Fruit fly (Drosophila melanogaster) whole organism, embryonic: ENCODE measurements around the gene CG32095.

Experiments
- Bdp1 ChIP-seq: fragments of 200-800 bp; sonication (Bioruptor generic); optimal IDR thresholded peaks from 3 replicates; lab custom pipeline; 2016; ENCODE audit warnings: missing biosample characterization, missing genetic modification characterization
- BtbVII ChIP-seq: fragments of 200-800 bp; sonication (Bioruptor generic); optimal IDR thresholded peaks from 3 replicates; lab custom pipeline; 2017; ENCODE audit warnings: missing biosample characterization, mild to moderate bottlenecking, missing genetic modification characterization
- Bteb2 ChIP-seq: fragments of 200-800 bp; sonication (Bioruptor generic); optimal IDR thresholded peaks from 2 replicates; lab custom pipeline; 2016; ENCODE audit warnings: missing biosample characterization, missing genetic modification characterization
- CG10267 ChIP-seq: fragments of 200-800 bp; sonication (Bioruptor generic); optimal IDR thresholded peaks from 2 replicates; lab custom pipeline; 2018; ENCODE audit warnings: missing biosample characterization, mild to moderate bottlenecking, missing genetic modification characterization, moderate library complexity
- CG10431 ChIP-seq: fragments of 200-800 bp; sonication (Bioruptor generic); optimal IDR thresholded peaks from 3 replicates; lab custom pipeline; 2018; ENCODE audit warnings: missing biosample characterization, mild to moderate bottlenecking, missing genetic modification characterization
- CG10543 ChIP-seq: fragments of 200-800 bp; sonication (Bioruptor generic); optimal IDR thresholded peaks from 3 replicates; lab custom pipeline; 2017; ENCODE audit warnings: missing biosample characterization, mild to moderate bottlenecking, missing genetic modification characterization, moderate library complexity
- CG11560 ChIP-seq: fragments of 200-800 bp; sonication (Bioruptor generic); IDR thresholded peaks from 3 replicates; pipeline ENCODE4 v1.3.6; 2022; ENCODE audit warnings: missing biosample characterization, missing genetic modification characterization
- CG12155 ChIP-seq: fragments of 200-800 bp; sonication (Bioruptor generic); optimal IDR thresholded peaks from 3 replicates; lab custom pipeline; 2016; ENCODE audit warnings: missing biosample characterization, missing genetic modification characterization
- CG12391 ChIP-seq: fragments of 200-800 bp; sonication (Bioruptor generic); optimal IDR thresholded peaks from 3 replicates; lab custom pipeline; 2018; ENCODE audit warnings: missing biosample characterization, mild to moderate bottlenecking, missing genetic modification characterization, moderate library complexity
- CG13287 ChIP-seq: fragments of 200-800 bp; sonication (Bioruptor generic); IDR thresholded peaks from 2 replicates; pipeline ENCODE4 v1.3.6; 2022; ENCODE audit warnings: missing biosample characterization, missing genetic modification characterization; ENCODE audit not compliant: partially characterized antibody
- CG14014 ChIP-seq: fragments of 200-800 bp; sonication (Bioruptor generic); IDR thresholded peaks from 2 replicates; pipeline ENCODE4 v1.3.6; 2022; ENCODE audit warnings: missing biosample characterization, missing genetic modification characterization
- CG17568 ChIP-seq: fragments of 200-800 bp; sonication (Bioruptor generic); optimal IDR thresholded peaks from 2 replicates; lab custom pipeline; 2018; ENCODE audit warnings: missing biosample characterization, mild to moderate bottlenecking, missing genetic modification characterization, moderate library complexity
- CG1792 ChIP-seq: fragments of 200-800 bp; sonication (Bioruptor generic); optimal IDR thresholded peaks from 2 replicates; lab custom pipeline; 2016; ENCODE audit warnings: missing biosample characterization, missing genetic modification characterization
- CG2678 ChIP-seq: fragments of 200-800 bp; sonication (Bioruptor generic); optimal IDR thresholded peaks from 3 replicates; lab custom pipeline; 2019; ENCODE audit warnings: missing biosample characterization, mild to moderate bottlenecking, missing genetic modification characterization, moderate library complexity
- CG3065 ChIP-seq: fragments of 200-800 bp; sonication (Bioruptor generic); optimal IDR thresholded peaks from 2 replicates; lab custom pipeline; 2016; ENCODE audit warnings: missing biosample characterization, missing genetic modification characterization
- CG32532 ChIP-seq: fragments of 200-800 bp; sonication (Bioruptor generic); IDR thresholded peaks from 2 replicates; pipeline ENCODE4 v1.3.6; 2022; ENCODE audit warnings: missing biosample characterization, missing genetic modification characterization
- CG34376 ChIP-seq: fragments of 200-800 bp; sonication (Bioruptor generic); optimal IDR thresholded peaks from 2 replicates; lab custom pipeline; 2018; ENCODE audit warnings: missing biosample characterization, mild to moderate bottlenecking, missing genetic modification characterization
- CG7556 ChIP-seq: fragments of 200-800 bp; sonication (Bioruptor generic); optimal IDR thresholded peaks from 2 replicates; lab custom pipeline; 2017; ENCODE audit warnings: missing biosample characterization, mild to moderate bottlenecking, missing genetic modification characterization
- CG8765 ChIP-seq: fragments of 200-800 bp; sonication (Bioruptor generic); IDR thresholded peaks from 2 replicates; pipeline ENCODE4 v1.3.6; 2022; ENCODE audit warnings: missing biosample characterization, missing genetic modification characterization
- Dad ChIP-seq: fragments of 200-800 bp; sonication (Bioruptor generic); optimal IDR thresholded peaks from 3 replicates; lab custom pipeline; 2016; ENCODE audit warnings: missing biosample characterization, missing genetic modification characterization
- Deaf1 ChIP-seq: fragments of 200-800 bp; optimal IDR thresholded peaks from 3 replicates; lab custom pipeline; 2019; ENCODE audit warnings: missing biosample characterization, mild to moderate bottlenecking, missing genetic modification characterization, moderate library complexity
- Dfd ChIP-seq, 2 experiments: fragments of >200 bp; optimal IDR thresholded peaks; 2 replicates each; lab custom pipeline; 2017; ENCODE audit warnings: missing biosample characterization in 2 of 2, missing genetic modification characterization in 2 of 2
- Hmr ChIP-seq: fragments of 200-800 bp; sonication (Bioruptor generic); optimal IDR thresholded peaks from 3 replicates; lab custom pipeline; 2017; ENCODE audit warnings: mild to moderate bottlenecking, missing biosample characterization, missing genetic modification reagents, missing genetic modification characterization
- MBD-R2 ChIP-seq: fragments of 200-800 bp; sonication (Bioruptor generic); IDR thresholded peaks from 2 replicates; pipeline ENCODE4 v1.3.6; 2022; ENCODE audit warnings: missing biosample characterization, missing genetic modification characterization
- Mes4 ChIP-seq: fragments of 200-800 bp; sonication (Bioruptor generic); optimal IDR thresholded peaks from 2 replicates; lab custom pipeline; 2016; ENCODE audit warnings: missing biosample characterization, missing genetic modification characterization
- Mrtf ChIP-seq: fragments of 200-800 bp; sonication (Bioruptor generic); IDR thresholded peaks from 3 replicates; pipeline ENCODE4 v1.3.6; 2022; ENCODE audit warnings: missing biosample characterization, missing genetic modification characterization
- Nf-YA ChIP-seq: fragments of 200-800 bp; sonication (Bioruptor generic); IDR thresholded peaks from 2 replicates; pipeline ENCODE4 v1.3.6; 2022; ENCODE audit warnings: missing biosample characterization, missing genetic modification characterization
- Pdp1 ChIP-seq, 2 experiments: fragments of 200-800 bp; sonication (Bioruptor generic); optimal IDR thresholded peaks; 3 replicates each; lab custom pipeline; 2016; ENCODE audit warnings: missing biosample characterization in 2 of 2, missing genetic modification characterization in 2 of 2, mild to moderate bottlenecking in 1 of 2, moderate library complexity in 1 of 2
- Ptx1 ChIP-seq: fragments of 200-800 bp; sonication (Bioruptor generic); IDR thresholded peaks from 2 replicates; pipeline ENCODE4 v1.3.6; 2022; ENCODE audit warnings: missing biosample characterization, missing genetic modification characterization
- Sox100B ChIP-seq: fragments of 200-800 bp; sonication (Bioruptor generic); optimal IDR thresholded peaks from 3 replicates; lab custom pipeline; 2018; ENCODE audit warnings: missing biosample characterization, mild to moderate bottlenecking, missing genetic modification characterization
- Trl ChIP-seq, 3 experiments: fragments of >200 bp in 2 of 3; fragments of 200-800 bp in 1 of 3; sonication (Bioruptor generic) in 1 of 3; optimal IDR thresholded peaks; 2 replicates in 1 of 3; 3 replicates in 2 of 3; lab custom pipeline; 2016 to 2017; ENCODE audit warnings: missing biosample characterization in 1 of 3, missing genetic modification characterization in 1 of 3
- Usf ChIP-seq: fragments of 200-800 bp; sonication (Bioruptor generic); optimal IDR thresholded peaks from 2 replicates; lab custom pipeline; 2017; ENCODE audit warnings: missing genotype, missing biosample characterization, missing genetic modification characterization
- az2 ChIP-seq: fragments of 200-800 bp; sonication (Bioruptor generic); optimal IDR thresholded peaks from 3 replicates; lab custom pipeline; 2016; ENCODE audit warnings: missing biosample characterization, missing genetic modification characterization
- bbx ChIP-seq: fragments of 200-800 bp; sonication (Bioruptor generic); IDR thresholded peaks from 2 replicates; pipeline ENCODE4 v1.3.6; 2022; ENCODE audit warnings: missing biosample characterization, missing genetic modification characterization; ENCODE audit not compliant: partially characterized antibody
- chif ChIP-seq, 2 experiments: fragments of 200-800 bp; sonication (Bioruptor generic); optimal IDR thresholded peaks; 3 replicates each; lab custom pipeline; 2016; ENCODE audit warnings: missing biosample characterization in 2 of 2, missing genetic modification characterization in 2 of 2
- ci ChIP-seq: fragments of 200-800 bp; sonication (Bioruptor generic); IDR thresholded peaks from 3 replicates; pipeline ENCODE4 v1.3.6; 2022; ENCODE audit warnings: missing biosample characterization, missing genetic modification characterization
- dan ChIP-seq: fragments of 200-800 bp; sonication (Bioruptor generic); IDR thresholded peaks from 2 replicates; pipeline ENCODE4 v1.3.6; 2022; ENCODE audit warnings: missing biosample characterization, missing genetic modification characterization
- dati ChIP-seq: fragments of 200-800 bp; sonication (Bioruptor generic); IDR thresholded peaks from 2 replicates; pipeline ENCODE4 v1.3.6; 2022; ENCODE audit warnings: missing biosample characterization, missing genetic modification characterization
- dimm ChIP-seq: fragments of 200-800 bp; sonication (Bioruptor generic); IDR thresholded peaks from 2 replicates; pipeline ENCODE4 v1.3.6; 2022; ENCODE audit warnings: missing biosample characterization, missing genetic modification characterization
- disco-r ChIP-seq: fragments of 200-800 bp; sonication (Bioruptor generic); optimal IDR thresholded peaks from 2 replicates; lab custom pipeline; 2016; ENCODE audit warnings: missing biosample characterization, missing genetic modification characterization
- eve ChIP-seq, 2 experiments: fragments of >200 bp; optimal IDR thresholded peaks; 2 replicates each; lab custom pipeline; 2017; ENCODE audit warnings: missing biosample characterization in 2 of 2, missing genetic modification characterization in 2 of 2
- lab ChIP-seq: fragments of 200-800 bp; sonication (Bioruptor generic); optimal IDR thresholded peaks from 3 replicates; lab custom pipeline; 2017; ENCODE audit warnings: missing biosample characterization, missing genetic modification characterization, mild to moderate bottlenecking, moderate library complexity, missing genetic modification reagents
- lov ChIP-seq, 2 experiments: fragments of 200-800 bp in 1 of 2; fragments of >200 bp in 1 of 2; sonication (Bioruptor generic) in 1 of 2; IDR thresholded peaks in 1 of 2; optimal IDR thresholded peaks in 1 of 2; 2 replicates in 1 of 2; 3 replicates in 1 of 2; pipeline versions ENCODE4 v1.3.6 to Lab custom; 2017 to 2022; ENCODE audit warnings: missing biosample characterization in 1 of 2, missing genetic modification characterization in 1 of 2
- mirr ChIP-seq: fragments of 200-800 bp; sonication (Bioruptor generic); optimal IDR thresholded peaks from 3 replicates; lab custom pipeline; 2018; ENCODE audit warnings: missing biosample characterization, mild to moderate bottlenecking, missing genetic modification characterization
- nerfin-1 ChIP-seq: fragments of 200-800 bp; sonication (Bioruptor generic); optimal IDR thresholded peaks from 3 replicates; lab custom pipeline; 2019; ENCODE audit warnings: missing biosample characterization, mild to moderate bottlenecking, missing genetic modification characterization, moderate library complexity
- nom ChIP-seq: fragments of 200-800 bp; sonication (Bioruptor generic); optimal IDR thresholded peaks from 2 replicates; lab custom pipeline; 2017; ENCODE audit warnings: missing biosample characterization, missing genetic modification characterization, mild to moderate bottlenecking, moderate library complexity, missing genetic modification reagents
- pita ChIP-seq: fragments of 200-800 bp; sonication (Bioruptor generic); optimal IDR thresholded peaks from 2 replicates; lab custom pipeline; 2017; ENCODE audit warnings: missing biosample characterization, mild to moderate bottlenecking, missing genetic modification characterization
- rib ChIP-seq: fragments of 200-800 bp; sonication (Bioruptor generic); IDR thresholded peaks from 2 replicates; pipeline ENCODE4 v1.3.6; 2022; ENCODE audit warnings: missing biosample characterization, missing genetic modification characterization
- sens-2 ChIP-seq: fragments of 200-800 bp; sonication (Bioruptor generic); IDR thresholded peaks from 2 replicates; pipeline ENCODE4 v1.3.6; 2022; ENCODE audit warnings: missing biosample characterization, missing genetic modification characterization
- tgo ChIP-seq: fragments of 200-800 bp; sonication (Bioruptor generic); IDR thresholded peaks from 3 replicates; pipeline ENCODE4 v1.3.6; 2022; ENCODE audit warnings: missing biosample characterization, missing genetic modification characterization
- unc-4 ChIP-seq: fragments of 200-800 bp; sonication (Bioruptor generic); IDR thresholded peaks from 2 replicates; pipeline ENCODE4 v1.3.6; 2022; ENCODE audit warnings: missing biosample characterization, missing genetic modification characterization; ENCODE audit not compliant: partially characterized antibody

CG32095 gene

dm6 chr3L:11776731-11777130 lies 48.8 kb downstream of the CG32095 start, which contains the start of gene CG14131 (continued):
- TF ChIP-seq CG11560 (tag; lab: Robert Waterston, UW) (no peak), mirr (GFP tag; lab: Kevin White, UChicago) (peak; percentile 97), CG3065 (GFP tag; lab: Kevin White, UChicago) (no peak), az2 (GFP tag; lab: Kevin White, UChicago) (no peak), Trl (optimal IDR thresholded peaks at IDR 0.05; lab: Kevin White, UChicago) (peak; percentile 39 to 70), Trl (GFP tag; optimal IDR thresholded peaks at IDR 0.05; lab: Kevin White, UChicago) (no peak), sens-2 (GFP tag; lab: Robert Waterston, UW) (no peak), Sox100B (GFP tag; lab: Kevin White, UChicago) (no peak), CG1792 (GFP tag; lab: Kevin White, UChicago) (no peak), Bteb2 (GFP tag; lab: Kevin White, UChicago) (no peak), dan (GFP tag; lab: Robert Waterston, UW) (no peak), CG12155 (GFP tag; lab: Kevin White, UChicago) (no peak), disco-r (GFP tag; lab: Kevin White, UChicago) (no peak), Nf-YA (no peak), nom (GFP tag; lab: Kevin White, UChicago) (no peak), Deaf1 (peak; percentile 83), Dad (GFP tag; lab: Kevin White, UChicago) (no peak), CG14014 (GFP tag; lab: Robert Waterston, UW) (no peak), BtbVII (GFP tag; lab: Kevin White, UChicago) (no peak), Dfd (GFP tag; optimal IDR thresholded peaks at IDR 0.05; lab: Kevin White, UChicago) (no peak), Mrtf (GFP tag; lab: Robert Waterston, UW) (no peak), lab (GFP tag; lab: Kevin White, UChicago) (peak; percentile 26), CG10543 (GFP tag; lab: Kevin White, UChicago) (no peak), dati (GFP tag; lab: Robert Waterston, UW) (no peak), Ptx1 (GFP tag; lab: Robert Waterston, UW) (no peak), Mes4 (GFP tag; lab: Kevin White, UChicago) (no peak), lov (optimal IDR thresholded peaks at IDR 0.05; lab: Kevin White, UChicago) (no peak), lov (GFP tag; IDR thresholded peaks at IDR 0.05; lab: Robert Waterston, UW) (no peak), CG32532 (peak; percentile 38; the same call in 1 of the 2 replicates), ci (GFP tag; lab: Robert Waterston, UW) (peak; percentile 18; the same call in 1 of the 3 replicates), tgo (GFP tag; lab: Robert Waterston, UW) (no peak), MBD-R2 (GFP tag; lab: Robert Waterston, UW) (no peak), Pdp1 (GFP tag; optimal IDR thresholded peaks at IDR 0.05; lab: Kevin White, UChicago) (peak in 1 of 2 experiments; percentile 30), dimm (no peak), unc-4 (GFP tag; lab: Robert Waterston, UW) (no peak), rib (GFP tag; lab: Robert Waterston, UW) (peak; percentile 22; the same call in 1 of the 2 replicates), Bdp1 (no peak), CG12391 (no peak), CG13287 (GFP tag; lab: Robert Waterston, UW) (peak; percentile 41), eve (GFP tag; optimal IDR thresholded peaks at IDR 0.05; lab: Kevin White, UChicago) (no peak), pita (GFP tag; lab: Kevin White, UChicago) (no peak), CG8765 (GFP tag; lab: Robert Waterston, UW) (no peak), chif (GFP tag; optimal IDR thresholded peaks at IDR 0.05; lab: Kevin White, UChicago) (no peak), CG10431 (GFP tag; lab: Kevin White, UChicago) (no peak), CG7556 (no peak), CG2678 (tag; lab: Kevin White, UChicago) (no peak), CG34376 (peak; percentile 78), CG17568 (GFP tag; lab: Kevin White, UChicago) (no peak), CG10267 (tag; lab: Kevin White, UChicago) (no peak), Hmr (GFP tag; lab: Kevin White, UChicago) (no peak), Usf (GFP tag; lab: Kevin White, UChicago) (no peak), nerfin-1 (tag; lab: Kevin White, UChicago) (no peak), bbx (no peak)
